Worm (Caenorhabditis elegans): ENCODE data around the gene C44C10.15.
A peak's percentile ranks its signal among the peaks of the same experiment; 100 is the strongest.

C44C10.15 gene

DNA sequence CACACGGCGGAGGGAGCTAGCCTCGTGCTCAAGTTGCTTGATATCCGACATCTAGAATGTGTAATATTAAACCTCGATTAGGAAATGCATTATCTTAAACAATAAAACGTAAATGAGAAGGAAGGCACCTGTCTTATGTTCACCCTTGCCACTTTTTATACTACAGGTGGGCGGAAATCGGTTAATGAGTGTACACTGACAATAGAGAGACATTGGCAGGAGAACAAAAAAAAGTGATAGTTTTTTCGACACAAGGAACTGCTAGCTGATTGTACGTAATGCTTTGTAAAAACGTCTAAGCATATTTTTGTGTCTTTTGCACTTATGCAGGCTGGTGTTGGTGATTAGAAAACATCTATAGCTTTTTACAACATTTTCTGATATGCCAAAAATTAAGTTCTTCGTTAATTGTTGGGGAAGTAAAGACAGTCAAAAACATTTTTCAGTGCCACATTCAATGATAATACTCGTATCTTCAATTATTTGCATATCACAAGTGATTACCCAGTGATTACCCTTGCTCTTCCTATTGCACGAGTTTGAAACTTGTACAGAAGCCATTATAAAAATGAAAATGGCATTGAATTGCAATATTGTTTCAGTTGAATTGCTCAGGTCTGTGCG, 12.2 kb upstream of the C44C10.15 start, which contains the start of gene col-180:
Gene col-180, minus strand, starts transcription at position 51 of the 624 bp plus-strand sequence.
- TF ChIP-seq nhr-25 (tag; optimal IDR thresholded peaks at IDR 0.05; ENCODE audit: borderline replicate concordance, insufficient read depth) = no peak
- no peak for TF ChIP-seq nhr-6 (tag; optimal IDR thresholded peaks at IDR 0.05)
- TF ChIP-seq aly-2 (tag; optimal IDR thresholded peaks at IDR 0.05) = no peak
- no peak for TF ChIP-seq F44E2.7 (GFP tag; IDR thresholded peaks at IDR 0.05)
- peak; percentile 18 for TF ChIP-seq mxl-3 (GFP tag; optimal IDR thresholded peaks at IDR 0.05)
- peak in 1 of 2 experiments; percentile 93 for TF ChIP-seq unc-62 (GFP tag; optimal IDR thresholded peaks at IDR 0.05 in 1 of 2)
- TF ChIP-seq unc-62 (tag; optimal IDR thresholded peaks at IDR 0.05) = no peak
- TF ChIP-seq tag-97 (GFP tag; IDR thresholded peaks at IDR 0.05) = no peak
- no peak for TF ChIP-seq ama-1 (optimal IDR thresholded peaks at IDR 0.05)
- TF ChIP-seq T26A8.4 (GFP tag; IDR thresholded peaks at IDR 0.05) = no peak
- TF ChIP-seq tra-1 (GFP tag; IDR thresholded peaks at IDR 0.05) = no peak
- TF ChIP-seq attf-4 (tag; optimal IDR thresholded peaks at IDR 0.05) = no peak
- no peak for TF ChIP-seq ceh-44 (GFP tag; IDR thresholded peaks at IDR 0.05)
- no peak for TF ChIP-seq hmg-1.1 (GFP tag; IDR thresholded peaks at IDR 0.05)
- TF ChIP-seq ces-1 (GFP tag; optimal IDR thresholded peaks at IDR 0.05) = no peak
- no peak for TF ChIP-seq Y105C5A.15 (GFP tag; IDR thresholded peaks at IDR 0.05)
- no peak for TF ChIP-seq nhr-10 (tag; optimal IDR thresholded peaks at IDR 0.05)
- peak; percentile 87 for TF ChIP-seq aha-1 (tag)
- no peak for TF ChIP-seq fos-1 (tag; optimal IDR thresholded peaks at IDR 0.05)
- TF ChIP-seq duxl-1 (tag; optimal IDR thresholded peaks at IDR 0.05; ENCODE audit: poor library complexity) = no peak
- no peak for TF ChIP-seq lsy-2 (tag; optimal IDR thresholded peaks at IDR 0.05)
- no peak for TF ChIP-seq lir-3 (tag; optimal IDR thresholded peaks at IDR 0.05)
- no peak for TF ChIP-seq ZK546.5 (tag; optimal IDR thresholded peaks at IDR 0.05)

DNA sequence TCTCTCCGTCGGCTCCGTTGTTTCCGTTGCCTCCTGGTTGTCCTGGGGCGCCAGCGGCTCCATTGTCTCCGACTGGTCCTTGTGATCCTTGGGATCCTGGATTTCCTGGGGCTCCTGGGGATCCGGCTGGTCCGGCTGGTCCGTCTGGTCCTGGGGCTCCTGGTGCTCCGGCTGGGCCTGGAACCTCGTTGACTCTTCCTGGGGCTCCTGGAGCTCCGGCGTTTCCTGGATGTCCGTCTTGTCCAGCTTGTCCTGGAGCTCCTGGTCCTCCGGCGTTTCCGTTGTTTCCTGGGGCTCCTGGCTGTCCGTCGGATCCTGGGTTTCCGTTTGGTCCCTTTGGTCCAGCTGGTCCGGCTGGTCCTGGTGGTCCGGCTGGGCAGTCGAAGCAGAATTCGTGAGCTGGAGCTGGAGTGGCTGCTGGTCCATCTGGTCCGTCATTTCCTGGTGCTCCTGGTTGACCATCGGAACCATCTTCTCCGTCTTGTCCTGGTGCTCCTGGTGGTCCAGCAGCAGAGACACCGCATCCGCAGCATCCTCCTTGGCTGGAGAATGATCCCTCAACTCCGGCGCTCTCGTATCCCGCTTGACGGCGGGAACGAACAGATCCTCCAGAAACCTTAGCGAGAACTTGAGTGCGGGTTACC, 11.4 kb upstream of the C44C10.15 start:
- TF ChIP-seq aha-1 (tag) = peak; percentile 58
- TF ChIP-seq daf-12 (tag; optimal IDR thresholded peaks at IDR 0.05) = no peak
- TF ChIP-seq madf-5 (GFP tag; IDR thresholded peaks at IDR 0.05) = 0 out of 4 replicates have a peak, but pooled peaks of 1 of the 2 experiments have one; percentile 23
- TF ChIP-seq set-16 (GFP tag; IDR thresholded peaks at IDR 0.05) = peak; percentile 98
- no peak for TF ChIP-seq spr-1 (tag; optimal IDR thresholded peaks at IDR 0.05)

- TF ChIP-seq dmd-6 (GFP tag; IDR thresholded peaks at IDR 0.05) (peak; percentile 96), attf-4 (tag; optimal IDR thresholded peaks at IDR 0.05) (no peak), lin-38 (GFP tag; IDR thresholded peaks at IDR 0.05) (no peak), nhr-48 (tag; optimal IDR thresholded peaks at IDR 0.05) (peak; percentile 73), dpl-1 (GFP tag; optimal IDR thresholded peaks at IDR 0.05) (no peak), nhr-41 (GFP tag; IDR thresholded peaks at IDR 0.05) (0 out of 2 replicates have a peak, but pooled peaks have one; percentile 46), daf-16 (GFP tag; optimal IDR thresholded peaks at IDR 0.05) (no peak), daf-16 (tag; optimal IDR thresholded peaks at IDR 0.05) (peak; percentile 46), spr-3 (GFP tag; optimal IDR thresholded peaks at IDR 0.05) (no peak), hlh-30 (tag; optimal IDR thresholded peaks at IDR 0.05; ENCODE audit: insufficient read depth) (peak; percentile 77), jun-1 (tag; optimal IDR thresholded peaks at IDR 0.05) (peak; percentile 18), unc-62 (GFP tag; optimal IDR thresholded peaks at IDR 0.05 in 1 of 2) (peak in 1 of 2 experiments; percentile 60), unc-62 (tag; optimal IDR thresholded peaks at IDR 0.05) (no peak), dve-1 (tag; optimal IDR thresholded peaks at IDR 0.05; ENCODE audit: insufficient read depth) (peak; percentile 75), ztf-7 (tag; optimal IDR thresholded peaks at IDR 0.05) (no peak), nhr-25 (tag; optimal IDR thresholded peaks at IDR 0.05; ENCODE audit: borderline replicate concordance, insufficient read depth) (no peak), nhr-77 (tag; optimal IDR thresholded peaks at IDR 0.05) (peak; percentile 29), mdt-29 (GFP tag; IDR thresholded peaks at IDR 0.05) (no peak), aha-1 (tag) (peak; percentile 89), daf-12 (tag; optimal IDR thresholded peaks at IDR 0.05) (no peak), fos-1 (tag; optimal IDR thresholded peaks at IDR 0.05) (no peak), tra-1 (GFP tag; IDR thresholded peaks at IDR 0.05) (peak; percentile 60; the same call in 1 of the 2 replicates), nhr-28 (tag; optimal IDR thresholded peaks at IDR 0.05) (peak; percentile 87), mdl-1 (tag; optimal IDR thresholded peaks at IDR 0.05) (peak in 1 of 2 experiments; percentile 87), pqm-1 (tag; optimal IDR thresholded peaks at IDR 0.05) (peak; percentile 69), hmg-1.1 (GFP tag; IDR thresholded peaks at IDR 0.05) (0 out of 2 replicates have a peak, but pooled peaks have one; percentile 22), mxl-3 (GFP tag; optimal IDR thresholded peaks at IDR 0.05) (peak; percentile 95), hlh-11 (tag; optimal IDR thresholded peaks at IDR 0.05) (peak; percentile 81), F37D6.2 (tag; optimal IDR thresholded peaks at IDR 0.05) (no peak), nhr-10 (tag; optimal IDR thresholded peaks at IDR 0.05) (peak; percentile 8)
These were observed 10.1 kb upstream of the C44C10.15 start, which contains the start of gene C44C10.11 for ce11 chrX:11710229-11710628. TSS of gene C44C10.11 (minus strand) at chrX:11710343.

Measured in whole organism, L4 larva.